Fruit fly (Drosophila melanogaster): ENCODE measurements around the gene CG9525.

CG9525 gene

DNA sequence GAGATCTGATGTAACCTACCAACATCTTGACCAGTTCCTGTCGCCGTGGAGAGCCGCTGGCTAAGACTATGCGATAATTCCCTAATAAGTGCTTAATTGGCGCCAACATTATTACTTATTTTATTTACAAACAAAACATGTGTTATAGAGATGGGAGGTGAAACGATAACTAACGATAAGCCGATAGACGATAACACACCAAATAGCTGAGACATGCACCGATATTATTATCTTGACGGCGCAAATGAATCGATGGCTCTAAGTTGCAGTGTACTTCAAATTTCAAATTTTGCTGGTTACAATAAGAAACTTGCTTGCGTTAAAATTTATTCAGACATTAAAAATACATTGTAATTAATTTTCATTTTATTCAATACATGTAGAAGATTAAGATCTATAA, 19.0 kb downstream of the CG9525 start, which contains the start of gene CG9515 (continued):
- no peak for TF ChIP-seq CG5180 (GFP tag; optimal IDR thresholded peaks at IDR 0.05)
- TF ChIP-seq CG1603 (tag; optimal IDR thresholded peaks at IDR 0.05): peak; percentile 71
- TF ChIP-seq E2f2 (GFP tag; IDR thresholded peaks at IDR 0.05): peak; percentile 92
- TF ChIP-seq CG2120 (GFP tag; optimal IDR thresholded peaks at IDR 0.05): peak; percentile 24
- TF ChIP-seq Dip2 (GFP tag; IDR thresholded peaks at IDR 0.05): no peak
- peak in 1 of 2 experiments; percentile 21 for TF ChIP-seq insv (GFP tag; optimal IDR thresholded peaks at IDR 0.05)
- no peak for TF ChIP-seq Fer3 (tag; optimal IDR thresholded peaks at IDR 0.05)
- no peak for TF ChIP-seq CkIIα-i1 (GFP tag; IDR thresholded peaks at IDR 0.05)
- no peak for TF ChIP-seq sim (GFP tag; IDR thresholded peaks at IDR 0.05)
- no peak for TF ChIP-seq CG11695 (GFP tag; IDR thresholded peaks at IDR 0.05)
- TF ChIP-seq Elba2 (GFP tag; optimal IDR thresholded peaks at IDR 0.05): peak; percentile 83
- no peak for TF ChIP-seq eyg (GFP tag; optimal IDR thresholded peaks at IDR 0.05)
- no peak for TF ChIP-seq Six4 (GFP tag; optimal IDR thresholded peaks at IDR 0.05)
- TF ChIP-seq lilli (GFP tag; optimal IDR thresholded peaks at IDR 0.05): peak; percentile 32
- no peak for TF ChIP-seq fd64A (GFP tag; optimal IDR thresholded peaks at IDR 0.05)
- peak; percentile 70 for TF ChIP-seq inv (GFP tag; IDR thresholded peaks at IDR 0.05; ENCODE audit: partially characterized antibody)
- TF ChIP-seq CG31441 (GFP tag; IDR thresholded peaks at IDR 0.05): no peak
- TF ChIP-seq CG1792 (GFP tag; optimal IDR thresholded peaks at IDR 0.05): no peak
- TF ChIP-seq cato (GFP tag; optimal IDR thresholded peaks at IDR 0.05; ENCODE audit: borderline replicate concordance): no peak
- TF ChIP-seq CG14710 (tag; optimal IDR thresholded peaks at IDR 0.05): peak; percentile 45
- no peak for TF ChIP-seq az2 (GFP tag; optimal IDR thresholded peaks at IDR 0.05)
- peak; percentile 82 for TF ChIP-seq MBD-R2 (GFP tag; IDR thresholded peaks at IDR 0.05)
- TF ChIP-seq gsb (GFP tag; IDR thresholded peaks at IDR 0.05): no peak
- no peak for TF ChIP-seq pho (GFP tag; optimal IDR thresholded peaks at IDR 0.05)
- TF ChIP-seq D19A (tag; optimal IDR thresholded peaks at IDR 0.05): no peak
- no peak for TF ChIP-seq CG9817 (tag; optimal IDR thresholded peaks at IDR 0.05)
- no peak for TF ChIP-seq CG13775 (GFP tag; optimal IDR thresholded peaks at IDR 0.05)
- peak; percentile 88 for TF ChIP-seq bbx (GFP tag; IDR thresholded peaks at IDR 0.05; ENCODE audit: partially characterized antibody)
- TF ChIP-seq unpg (GFP tag; optimal IDR thresholded peaks at IDR 0.05): no peak
- TF ChIP-seq CG2199 (GFP tag; IDR thresholded peaks at IDR 0.05): 0 out of 3 replicates have a peak, but pooled peaks have one; percentile 55
- TF ChIP-seq CG15269 (tag; optimal IDR thresholded peaks at IDR 0.05): no peak
- TF ChIP-seq Eip74EF (GFP tag; optimal IDR thresholded peaks at IDR 0.05): no peak
- TF ChIP-seq CG10366 (GFP tag; IDR thresholded peaks at IDR 0.05): no peak
- no peak for TF ChIP-seq Bteb2 (GFP tag; optimal IDR thresholded peaks at IDR 0.05)
- TF ChIP-seq stc (GFP tag; IDR thresholded peaks at IDR 0.05): no peak
- peak; percentile 56 for TF ChIP-seq mirr (GFP tag; optimal IDR thresholded peaks at IDR 0.05)
- no peak for TF ChIP-seq tx (GFP tag; optimal IDR thresholded peaks at IDR 0.05)
- TF ChIP-seq fu2 (GFP tag; optimal IDR thresholded peaks at IDR 0.05): no peak
- TF ChIP-seq Adf1 (GFP tag; IDR thresholded peaks at IDR 0.05): no peak
- TF ChIP-seq Nf-YB (GFP tag; optimal IDR thresholded peaks at IDR 0.05): no peak
- no peak for TF ChIP-seq tup (GFP tag; optimal IDR thresholded peaks at IDR 0.05)
- no peak for TF ChIP-seq bowl (GFP tag; IDR thresholded peaks at IDR 0.05)
- TF ChIP-seq CG18619 (GFP tag; optimal IDR thresholded peaks at IDR 0.05): no peak
- TF ChIP-seq GATAe (GFP tag; conservative IDR thresholded peaks at IDR 0.05): no peak
- no peak for TF ChIP-seq CG8281 (tag; optimal IDR thresholded peaks at IDR 0.05)
- TF ChIP-seq CG12659 (GFP tag; optimal IDR thresholded peaks at IDR 0.05): peak; percentile 71
- no peak for TF ChIP-seq wor (GFP tag; IDR thresholded peaks at IDR 0.05)
- TF ChIP-seq Hsf (GFP tag; optimal IDR thresholded peaks at IDR 0.05): no peak
- TF ChIP-seq otp (GFP tag; IDR thresholded peaks at IDR 0.05): no peak
- no peak for TF ChIP-seq CG34422 (GFP tag; IDR thresholded peaks at IDR 0.05)
- peak; percentile 82 for TF ChIP-seq sna (GFP tag; IDR thresholded peaks at IDR 0.05; ENCODE audit: partially characterized antibody)
- no peak for TF ChIP-seq gsb-n (tag; optimal IDR thresholded peaks at IDR 0.05)

Data from whole organism, embryonic.